Worm (Caenorhabditis elegans) whole organism, L1 larva: ENCODE data around the gene dcaf-1.

Source experiments
- aly-2 ChIP-seq: fragments of 150-350 bp; optimal IDR thresholded peaks from 2 replicates; lab custom pipeline; 2014; ENCODE audit warnings: missing biosample characterization, missing genetic modification characterization
- ama-1 ChIP-seq: fragments of 150-350 bp; optimal IDR thresholded peaks from 2 replicates; lab custom pipeline; 2014
- efl-1 ChIP-seq, 4 experiments: fragments of 150-350 bp; optimal IDR thresholded peaks in 3 of 4; peaks in 1 of 4; 1 replicate in 1 of 4; 2 replicates in 3 of 4; lab custom pipeline; 2014; ENCODE audit warnings: missing biosample characterization in 2 of 4, missing genetic modification characterization in 2 of 4, missing genetic modification reagents in 2 of 4
- isw-1 ChIP-seq: fragments of 200-800 bp; sonication (Bioruptor generic); IDR thresholded peaks from 2 replicates; pipeline ENCODE4 v1.3.6; 2022; ENCODE audit warnings: missing genetic modification characterization, missing compliant biosample characterization
- nhr-237 ChIP-seq: fragments of 150-350 bp; optimal IDR thresholded peaks from 2 replicates; lab custom pipeline; 2014; ENCODE audit warnings: missing biosample characterization, missing genetic modification characterization
- pag-3 ChIP-seq: sonication (generic microtip); optimal IDR thresholded peaks from 2 replicates; lab custom pipeline; 2017; ENCODE audit warnings: missing genetic modification characterization, mild to moderate bottlenecking, missing compliant biosample characterization, antibody characterized with exemption, borderline replicate concordance; ENCODE audit not compliant: insufficient read depth
- rnt-1 ChIP-seq: sonication (generic microtip); optimal IDR thresholded peaks from 2 replicates; lab custom pipeline; 2016; ENCODE audit warnings: mild to moderate bottlenecking, missing genetic modification characterization, moderate library complexity, missing compliant biosample characterization
- skn-1 ChIP-seq: fragments of 150-350 bp; optimal IDR thresholded peaks from 2 replicates; lab custom pipeline; 2014; ENCODE audit warnings: missing biosample characterization, missing genetic modification characterization
- sptf-1 ChIP-seq: fragments of 150-350 bp; optimal IDR thresholded peaks from 2 replicates; lab custom pipeline; 2014; ENCODE audit warnings: missing biosample characterization, missing genetic modification characterization
- tlp-1 ChIP-seq: fragments of 150-350 bp; optimal IDR thresholded peaks from 2 replicates; lab custom pipeline; 2014; ENCODE audit warnings: missing biosample characterization, missing genetic modification characterization
- unc-62 ChIP-seq: fragments of 150-350 bp; optimal IDR thresholded peaks from 2 replicates; lab custom pipeline; 2014; ENCODE audit warnings: missing biosample characterization, missing genetic modification reagents, missing genetic modification characterization
- unc-86 ChIP-seq: sonication (generic microtip); optimal IDR thresholded peaks from 2 replicates; lab custom pipeline; 2016; ENCODE audit warnings: missing genetic modification characterization, missing compliant biosample characterization

ce11 chrIV:9659999-9660398 lies 46.5 kb downstream of the dcaf-1 start:
- TF ChIP-seq ama-1 (lab: Kevin White, UChicago) (no peak), unc-86 (no peak), isw-1 (GFP tag; lab: Robert Waterston, UW) (no peak), pag-3 (tag; lab: Kevin White, UChicago) (no peak), nhr-237 (no peak), unc-62 (GFP tag; lab: Kevin White, UChicago) (no peak), efl-1 (optimal IDR thresholded peaks at IDR 0.05; lab: Kevin White, UChicago) (no peak), efl-1 (GFP tag; optimal IDR thresholded peaks at IDR 0.05 in 1 of 2; lab: Kevin White, UChicago) (no peak), sptf-1 (tag; lab: Kevin White, UChicago) (no peak), rnt-1 (tag; lab: Kevin White, UChicago) (no peak), tlp-1 (tag; lab: Kevin White, UChicago) (no peak), skn-1 (tag; lab: Kevin White, UChicago) (no peak), aly-2 (tag; lab: Kevin White, UChicago) (no peak)
